Worm (Caenorhabditis elegans) whole organism, late embryonic: ENCODE results near the gene lrch-1.

Experiments
- ceh-6 ChIP-seq: fragments of 200-800 bp; sonication (Bioruptor generic); optimal IDR thresholded peaks from 2 replicates; lab custom pipeline; 2018; ENCODE audit warnings: mild to moderate bottlenecking, missing genetic modification characterization, missing compliant biosample characterization
- gmeb-2 ChIP-seq: sonication (generic microtip); optimal IDR thresholded peaks from 2 replicates; lab custom pipeline; 2016; ENCODE audit warnings: missing genetic modification characterization, inconsistent platforms, missing compliant biosample characterization
- hlh-13 ChIP-seq: fragments of 200-800 bp; sonication (Bioruptor generic); optimal IDR thresholded peaks from 2 replicates; lab custom pipeline; 2018; ENCODE audit warnings: mild to moderate bottlenecking, missing genetic modification characterization, missing compliant biosample characterization
- pat-9 ChIP-seq: fragments of 200-800 bp; sonication (Bioruptor generic); optimal IDR thresholded peaks from 2 replicates; lab custom pipeline; 2018; ENCODE audit warnings: mild to moderate bottlenecking, missing genetic modification characterization, moderate library complexity, missing compliant biosample characterization
- sdc-2 ChIP-seq: sonication (generic microtip); optimal IDR thresholded peaks from 2 replicates; lab custom pipeline; 2016; ENCODE audit warnings: missing genotype, missing genetic modification characterization, missing compliant biosample characterization

lrch-1 gene

DNA sequence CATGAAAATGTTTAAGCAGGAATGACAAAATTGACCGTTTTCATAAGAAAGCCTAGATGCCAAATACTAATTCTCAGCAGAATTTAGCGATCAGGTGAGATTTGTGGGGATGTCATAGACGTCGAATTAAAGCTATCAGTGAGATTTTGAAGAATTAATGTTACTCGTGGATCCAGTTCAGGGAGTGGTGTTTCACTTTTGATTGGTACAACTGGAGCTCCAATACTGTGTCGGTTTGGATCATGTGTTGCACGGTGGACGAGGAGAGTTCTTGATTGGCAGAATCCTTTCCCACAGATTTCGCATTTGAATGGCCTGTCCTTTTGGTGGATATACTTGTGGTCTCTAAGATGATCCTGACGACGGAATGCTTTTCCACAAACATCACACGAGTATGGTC is 56.9 kb downstream of the lrch-1 start:
- TF ChIP-seq pat-9 = no peak
- no peak for TF ChIP-seq gmeb-2
- TF ChIP-seq ceh-6 (GFP tag; lab: Kevin White, UChicago) = no peak
- TF ChIP-seq sdc-2 (tag; lab: Kevin White, UChicago) = no peak
- no peak for TF ChIP-seq hlh-13 (GFP tag; lab: Kevin White, UChicago)
- TF ChIP-seq, all 69 proteins: peak for 0
